Worm (Caenorhabditis elegans) whole organism, late embryonic: Measurements from ENCODE around the gene fbxc-33.

Experiments used
- C38D4.7 ChIP-seq: fragments of 200-800 bp; sonication (Bioruptor generic); optimal IDR thresholded peaks from 2 replicates; lab custom pipeline; 2018; ENCODE audit warnings: mild to moderate bottlenecking, missing genetic modification characterization, moderate library complexity, missing compliant biosample characterization
- F13H6.1 ChIP-seq: sonication (generic microtip); optimal IDR thresholded peaks from 2 replicates; lab custom pipeline; 2016; ENCODE audit warnings: missing genetic modification characterization, missing compliant biosample characterization
- ama-1 ChIP-seq: fragments of 150-350 bp; optimal IDR thresholded peaks from 2 replicates; lab custom pipeline; 2014
- ceh-24 ChIP-seq: sonication (generic microtip); optimal IDR thresholded peaks from 2 replicates; lab custom pipeline; 2016; ENCODE audit warnings: mild to moderate bottlenecking, missing genetic modification characterization, missing compliant biosample characterization
- ceh-30 ChIP-seq: fragments of 150-350 bp; optimal IDR thresholded peaks from 2 replicates; lab custom pipeline; 2014; ENCODE audit warnings: missing biosample characterization, missing genetic modification characterization
- ceh-31 ChIP-seq: sonication (generic microtip); optimal IDR thresholded peaks from 2 replicates; lab custom pipeline; 2016; ENCODE audit warnings: missing genetic modification characterization, missing compliant biosample characterization
- ceh-45 ChIP-seq: fragments of 200-800 bp; sonication (Bioruptor generic); IDR thresholded peaks from 2 replicates; pipeline ENCODE4 v1.3.6; 2022; ENCODE audit warnings: missing genetic modification reagents, missing genetic modification characterization, missing compliant biosample characterization
- ceh-48 ChIP-seq: sonication (generic microtip); optimal IDR thresholded peaks from 2 replicates; lab custom pipeline; 2016; ENCODE audit warnings: missing genetic modification characterization, inconsistent platforms, missing compliant biosample characterization
- che-1 ChIP-seq: sonication (generic microtip); optimal IDR thresholded peaks from 2 replicates; lab custom pipeline; 2016; ENCODE audit warnings: mild to moderate bottlenecking, missing genetic modification characterization, missing compliant biosample characterization
- dve-1 ChIP-seq: sonication (generic microtip); optimal IDR thresholded peaks from 2 replicates; lab custom pipeline; 2017; ENCODE audit warnings: antibody characterized with exemption, mild to moderate bottlenecking, missing genetic modification characterization, missing compliant biosample characterization
- elt-2 ChIP-seq: sonication (generic microtip); optimal IDR thresholded peaks from 2 replicates; lab custom pipeline; 2016; ENCODE audit warnings: missing genetic modification reagents, missing genetic modification characterization, missing compliant biosample characterization
- elt-4 ChIP-seq: sonication (generic microtip); optimal IDR thresholded peaks from 2 replicates; lab custom pipeline; 2016; ENCODE audit warnings: missing genetic modification characterization, missing compliant biosample characterization
- eyg-1 ChIP-seq: sonication (generic microtip); optimal IDR thresholded peaks from 2 replicates; lab custom pipeline; 2016; ENCODE audit warnings: missing genotype, missing genetic modification characterization, missing compliant biosample characterization
- gmeb-2 ChIP-seq: sonication (generic microtip); optimal IDR thresholded peaks from 2 replicates; lab custom pipeline; 2016; ENCODE audit warnings: missing genetic modification characterization, inconsistent platforms, missing compliant biosample characterization
- hlh-13 ChIP-seq: fragments of 200-800 bp; sonication (Bioruptor generic); optimal IDR thresholded peaks from 2 replicates; lab custom pipeline; 2018; ENCODE audit warnings: mild to moderate bottlenecking, missing genetic modification characterization, missing compliant biosample characterization
- hlh-15 ChIP-seq: sonication (generic microtip); optimal IDR thresholded peaks from 2 replicates; lab custom pipeline; 2016; ENCODE audit warnings: missing genetic modification characterization, missing compliant biosample characterization
- hlh-8 ChIP-seq: sonication (generic microtip); optimal IDR thresholded peaks from 2 replicates; lab custom pipeline; 2016; ENCODE audit warnings: missing genotype, missing genetic modification characterization, missing compliant biosample characterization
- nfya-1 ChIP-seq: sonication (generic microtip); optimal IDR thresholded peaks from 2 replicates; lab custom pipeline; 2017; ENCODE audit warnings: missing genetic modification characterization, mild to moderate bottlenecking, missing compliant biosample characterization, antibody characterized with exemption, moderate library complexity
- rnt-1 ChIP-seq: sonication (generic microtip); optimal IDR thresholded peaks from 2 replicates; lab custom pipeline; 2016; ENCODE audit warnings: missing genetic modification characterization, missing compliant biosample characterization
- sox-4 ChIP-seq: sonication (generic microtip); optimal IDR thresholded peaks from 2 replicates; lab custom pipeline; 2017; ENCODE audit warnings: mild to moderate bottlenecking, missing genetic modification characterization, inconsistent platforms, missing compliant biosample characterization
- ttx-3 ChIP-seq: sonication (generic microtip); optimal IDR thresholded peaks from 2 replicates; lab custom pipeline; 2016; ENCODE audit warnings: missing genetic modification reagents, missing genetic modification characterization, missing compliant biosample characterization
- unc-3 ChIP-seq, 2 experiments: fragments of 200-800 bp in 1 of 2; sonication (Bioruptor generic) in 1 of 2; sonication (generic microtip) in 1 of 2; conservative IDR thresholded peaks in 1 of 2; optimal IDR thresholded peaks in 1 of 2; 2 replicates each; pipeline versions ENCODE4 v1.3.6 to Lab custom; 2016 to 2022; ENCODE audit warnings: missing compliant biosample characterization in 2 of 2, missing genetic modification characterization in 2 of 2, missing genetic modification reagents in 1 of 2
- unc-55 ChIP-seq: sonication (generic microtip); optimal IDR thresholded peaks from 2 replicates; lab custom pipeline; 2017; ENCODE audit warnings: missing biosample characterization, missing genetic modification reagents, missing genetic modification characterization
- unc-86 ChIP-seq: sonication (generic microtip); optimal IDR thresholded peaks from 2 replicates; lab custom pipeline; 2016; ENCODE audit warnings: missing genetic modification characterization, missing compliant biosample characterization
- zip-5 ChIP-seq: sonication (generic microtip); optimal IDR thresholded peaks from 2 replicates; lab custom pipeline; 2016; ENCODE audit warnings: missing genetic modification characterization, missing compliant biosample characterization

The fbxc-33 gene

DNA sequence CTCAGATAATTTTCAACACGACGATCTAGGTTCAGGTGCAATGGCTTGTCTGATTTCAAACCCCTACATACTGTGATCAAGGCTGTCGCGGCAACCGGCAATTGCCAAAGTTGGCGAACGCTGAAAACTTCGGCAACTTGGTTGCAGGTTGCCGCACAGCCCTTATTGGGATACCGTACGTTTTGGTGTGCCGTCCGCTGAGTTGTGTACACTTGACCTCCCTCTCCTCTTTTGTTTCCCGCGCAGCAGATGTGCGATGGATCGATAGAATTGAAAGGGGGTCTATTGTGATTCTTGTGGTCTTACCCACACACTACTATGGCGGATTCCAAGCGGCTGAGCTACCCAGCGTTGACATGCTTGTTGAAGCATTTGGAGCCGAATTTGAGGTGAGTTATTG lies 46.7 kb downstream of the fbxc-33 start, which contains the start of the genes C32B5.18 and C32B5.7:
C32B5.18 (plus strand) TSS at position 301 of the 400 bp plus-strand sequence.
C32B5.7 (plus strand) TSS at position 311 of the 400 bp plus-strand sequence.
- TF ChIP-seq ceh-31 (tag; lab: Kevin White, UChicago), result no peak
- TF ChIP-seq rnt-1 (tag; lab: Kevin White, UChicago), result no peak
- no peak for TF ChIP-seq ama-1 (lab: Kevin White, UChicago)
- TF ChIP-seq elt-2 (tag; lab: Kevin White, UChicago), result no peak
- TF ChIP-seq ceh-24 (tag; lab: Kevin White, UChicago), result no peak
- TF ChIP-seq dve-1, result no peak
- no peak for TF ChIP-seq eyg-1 (tag; lab: Kevin White, UChicago)
- no peak for TF ChIP-seq F13H6.1
- TF ChIP-seq hlh-15, result no peak
- TF ChIP-seq ceh-48, result no peak
- TF ChIP-seq nfya-1 (tag; lab: Kevin White, UChicago), result no peak

DNA sequence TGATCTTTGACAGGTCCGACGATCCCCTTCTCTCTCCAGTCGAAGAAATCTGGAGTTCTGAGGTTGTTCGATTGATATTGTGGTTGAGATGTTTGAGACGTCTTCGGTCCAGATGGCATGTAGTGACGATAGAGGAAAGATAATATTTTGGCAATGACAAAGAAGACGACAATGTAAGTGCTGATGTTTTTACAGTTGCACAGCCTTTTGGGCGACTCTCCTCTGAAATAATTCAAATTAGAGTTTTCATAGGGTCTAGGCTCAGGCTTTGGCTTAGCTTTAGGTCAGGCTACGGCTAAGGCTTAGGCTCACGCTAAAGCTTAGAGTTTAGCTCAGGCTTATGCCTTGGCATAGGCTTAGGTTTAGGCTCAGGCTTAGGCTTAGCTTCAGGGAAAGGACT lies 48.5 kb downstream of the fbxc-33 start, which contains the start of gene C32B5.13:
C32B5.13 (minus strand) TSS at position 101 of the 400 bp plus-strand sequence.
- TF ChIP-seq hlh-13 (no peak), eyg-1 (tag; lab: Kevin White, UChicago) (no peak), gmeb-2 (tag; lab: Kevin White, UChicago) (no peak), ttx-3 (tag; lab: Kevin White, UChicago) (no peak), unc-3 (GFP tag; conservative IDR thresholded peaks at IDR 0.05; lab: Robert Waterston, UW) (no peak), unc-3 (tag; optimal IDR thresholded peaks at IDR 0.05; lab: Kevin White, UChicago) (no peak), unc-55 (GFP tag; lab: Kevin White, UChicago) (no peak), unc-86 (tag; lab: Kevin White, UChicago) (no peak), zip-5 (tag; lab: Kevin White, UChicago) (no peak), sox-4 (tag; lab: Kevin White, UChicago) (no peak), ceh-30 (tag; lab: Kevin White, UChicago) (no peak), che-1 (tag; lab: Kevin White, UChicago) (no peak), elt-4 (tag; lab: Kevin White, UChicago) (no peak), hlh-8 (no peak), C38D4.7 (GFP tag; lab: Kevin White, UChicago) (no peak), ceh-45 (no peak)
